Worm (Caenorhabditis elegans) whole organism, midembryonic: ENCODE measurements around the gene C04F6.7.

ENCODE experiments used
- T22C8.4 ChIP-seq: fragments of 200-800 bp; sonication (Bioruptor generic); IDR thresholded peaks from 2 replicates; pipeline ENCODE4 v1.3.6; 2022; ENCODE audit warnings: missing genetic modification characterization, missing compliant biosample characterization
- cog-1 ChIP-seq: sonication (generic microtip); optimal IDR thresholded peaks from 2 replicates; lab custom pipeline; 2016; ENCODE audit warnings: missing genetic modification characterization, missing compliant biosample characterization
- flt-1 ChIP-seq: fragments of 200-800 bp; sonication (Bioruptor generic); IDR thresholded peaks from 2 replicates; pipeline ENCODE4 v1.3.6; 2022; ENCODE audit warnings: missing genetic modification characterization, missing compliant biosample characterization
- klf-2 ChIP-seq: fragments of 200-800 bp; sonication (Bioruptor generic); conservative IDR thresholded peaks from 2 replicates; pipeline ENCODE4 v1.3.6; 2022; ENCODE audit warnings: missing genetic modification reagents, missing genetic modification characterization, missing compliant biosample characterization
- med-1 ChIP-seq: sonication (generic microtip); optimal IDR thresholded peaks from 2 replicates; lab custom pipeline; 2017; ENCODE audit warnings: missing genetic modification characterization, mild to moderate bottlenecking, missing compliant biosample characterization, antibody characterized with exemption, missing genetic modification reagents; ENCODE audit not compliant: insufficient read depth
- ref-1 ChIP-seq: fragments of 200-800 bp; sonication (Bioruptor generic); conservative IDR thresholded peaks from 2 replicates; pipeline ENCODE4 v1.3.6; 2022; ENCODE audit warnings: missing genetic modification reagents, missing genetic modification characterization, missing compliant biosample characterization
- tab-1 ChIP-seq: fragments of 200-800 bp; sonication (Bioruptor generic); IDR thresholded peaks from 2 replicates; pipeline ENCODE4 v1.3.6; 2022; ENCODE audit warnings: missing genetic modification characterization, missing compliant biosample characterization
- ztf-23 ChIP-seq: fragments of 200-800 bp; sonication (Bioruptor generic); IDR thresholded peaks from 2 replicates; pipeline ENCODE4 v1.3.6; 2022; ENCODE audit warnings: missing genetic modification reagents, missing genetic modification characterization, missing compliant biosample characterization
- ztf-29 ChIP-seq: fragments of 200-800 bp; sonication (Bioruptor generic); IDR thresholded peaks from 2 replicates; pipeline ENCODE4 v1.3.6; 2022; ENCODE audit warnings: missing genetic modification reagents, missing genetic modification characterization, missing compliant biosample characterization

C04F6.7 gene

DNA sequence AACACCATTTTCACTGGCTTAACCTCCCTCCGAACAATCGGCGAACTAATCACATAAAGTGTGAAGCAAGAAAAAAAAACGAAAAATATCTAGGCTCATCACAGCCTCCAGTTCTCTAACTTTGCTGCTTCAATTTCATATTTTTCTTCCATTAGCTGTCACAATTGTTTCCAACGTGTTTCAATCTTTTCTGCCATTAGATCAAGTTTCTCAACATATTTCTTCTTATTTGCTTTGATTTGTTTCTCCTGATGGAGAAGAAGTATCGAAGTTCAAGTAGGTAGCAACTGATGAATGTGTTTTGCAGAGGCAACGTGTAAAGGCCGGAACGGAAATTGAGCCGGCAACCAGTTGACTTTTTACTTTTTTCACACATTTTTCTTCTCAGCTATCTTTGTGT is 38.8 kb downstream of the C04F6.7 start, which contains the start of gene ZK563.7:
ZK563.7 (plus strand) TSS at position 301 of the 400 bp plus-strand sequence.
- no peak for TF ChIP-seq cog-1 (tag; lab: Kevin White, UChicago)
- TF ChIP-seq ztf-29 (GFP tag; lab: Robert Waterston, UW) = no peak
- no peak for TF ChIP-seq klf-2 (GFP tag; lab: Robert Waterston, UW)
- TF ChIP-seq flt-1 (GFP tag; lab: Robert Waterston, UW) = no peak
- no peak for TF ChIP-seq ztf-23 (GFP tag; lab: Robert Waterston, UW)
- no peak for TF ChIP-seq ref-1 (GFP tag; lab: Robert Waterston, UW)
- TF ChIP-seq tab-1 (GFP tag; lab: Robert Waterston, UW) = no peak
- no peak for TF ChIP-seq T22C8.4
- no peak for TF ChIP-seq med-1 (GFP tag; lab: Kevin White, UChicago)

- TF ChIP-seq T22C8.4 (no peak), klf-2 (GFP tag; lab: Robert Waterston, UW) (no peak), tab-1 (GFP tag; lab: Robert Waterston, UW) (no peak), ztf-23 (GFP tag; lab: Robert Waterston, UW) (no peak), ztf-29 (GFP tag; lab: Robert Waterston, UW) (no peak)
Observed at ce11 chrX:3379114-3379513, 39.9 kb downstream of the C04F6.7 start, which contains the start of gene sorf-1. Gene sorf-1 (minus strand): TSS chrX:3379248.

ce11 chrX:3375320-3375719 is 43.7 kb downstream of the C04F6.7 start:
- no peak for TF ChIP-seq flt-1 (GFP tag; lab: Robert Waterston, UW)
- no peak for TF ChIP-seq klf-2 (GFP tag; lab: Robert Waterston, UW)
- TF ChIP-seq med-1 (GFP tag; lab: Kevin White, UChicago) = no peak
- no peak for TF ChIP-seq tab-1 (GFP tag; lab: Robert Waterston, UW)
- TF ChIP-seq ztf-23 (GFP tag; lab: Robert Waterston, UW) = no peak
- TF ChIP-seq ref-1 (GFP tag; lab: Robert Waterston, UW) = no peak
- no peak for TF ChIP-seq T22C8.4
- TF ChIP-seq ztf-29 (GFP tag; lab: Robert Waterston, UW) = no peak
- no peak for TF ChIP-seq cog-1 (tag; lab: Kevin White, UChicago)

ce11 chrX:3374642-3375041 is 44.3 kb downstream of the C04F6.7 start, which contains the start of gene clc-3:
Gene clc-3 (minus strand): TSS chrX:3374742.
- no peak for TF ChIP-seq flt-1 (GFP tag; lab: Robert Waterston, UW)
- 0 out of 2 replicates have a peak, but pooled peaks have one; percentile 22 for TF ChIP-seq ztf-23 (GFP tag; lab: Robert Waterston, UW)
- TF ChIP-seq cog-1 (tag; lab: Kevin White, UChicago) = no peak
- no peak for TF ChIP-seq T22C8.4

- TF ChIP-seq klf-2 (GFP tag; lab: Robert Waterston, UW) (peak; percentile 94), flt-1 (GFP tag; lab: Robert Waterston, UW) (peak; percentile 96), cog-1 (tag; lab: Kevin White, UChicago) (peak; percentile 78), ref-1 (GFP tag; lab: Robert Waterston, UW) (peak; percentile 82), T22C8.4 (peak; percentile 95), ztf-23 (GFP tag; lab: Robert Waterston, UW) (peak; percentile 92), tab-1 (GFP tag; lab: Robert Waterston, UW) (peak; percentile 95), ztf-29 (GFP tag; lab: Robert Waterston, UW) (peak; percentile 95), med-1 (GFP tag; lab: Kevin White, UChicago) (peak; percentile 37)
Observed at ce11 chrX:3371264-3371663, 47.7 kb downstream of the C04F6.7 start.

- TF ChIP-seq tab-1 (GFP tag; lab: Robert Waterston, UW) (no peak), flt-1 (GFP tag; lab: Robert Waterston, UW) (no peak), klf-2 (GFP tag; lab: Robert Waterston, UW) (no peak), T22C8.4 (no peak), ztf-29 (GFP tag; lab: Robert Waterston, UW) (no peak), cog-1 (tag; lab: Kevin White, UChicago) (no peak), ref-1 (GFP tag; lab: Robert Waterston, UW) (no peak), ztf-23 (GFP tag; lab: Robert Waterston, UW) (no peak), med-1 (GFP tag; lab: Kevin White, UChicago) (no peak)
Observed at ce11 chrX:3369442-3369841, 49.5 kb downstream of the C04F6.7 start.

DNA sequence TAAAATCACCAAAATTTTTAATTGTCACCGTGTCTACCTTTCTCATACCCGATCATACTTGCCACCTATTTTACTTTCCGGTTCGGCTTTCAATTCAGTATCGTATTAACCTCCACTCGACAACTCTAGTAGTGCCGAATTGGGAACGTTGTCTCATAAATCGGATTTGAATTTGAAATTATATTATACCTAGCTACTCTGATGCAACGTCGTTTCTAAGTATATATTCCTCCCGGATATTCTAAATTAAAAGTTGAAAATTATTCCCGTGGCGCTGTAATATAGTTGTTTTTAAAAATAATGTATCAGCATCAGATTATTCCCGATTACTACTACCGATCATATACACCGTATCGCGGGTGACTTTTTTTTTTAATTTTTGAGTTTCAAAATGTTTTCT is 50.3 kb downstream of the C04F6.7 start, which contains the start of gene ZK563.2:
ZK563.2 (plus strand) TSS at position 301 of the 400 bp plus-strand sequence.
- no peak for TF ChIP-seq klf-2 (GFP tag; lab: Robert Waterston, UW)
- TF ChIP-seq ztf-29 (GFP tag; lab: Robert Waterston, UW) = no peak
- no peak for TF ChIP-seq ztf-23 (GFP tag; lab: Robert Waterston, UW)
- TF ChIP-seq flt-1 (GFP tag; lab: Robert Waterston, UW) = no peak
- TF ChIP-seq tab-1 (GFP tag; lab: Robert Waterston, UW) = no peak
- TF ChIP-seq cog-1 (tag; lab: Kevin White, UChicago) = no peak
- TF ChIP-seq T22C8.4 = no peak
- no peak for TF ChIP-seq ref-1 (GFP tag; lab: Robert Waterston, UW)
- TF ChIP-seq med-1 (GFP tag; lab: Kevin White, UChicago) = no peak

- no peak for TF ChIP-seq klf-2 (GFP tag; lab: Robert Waterston, UW)
- no peak for TF ChIP-seq cog-1 (tag; lab: Kevin White, UChicago)
- no peak for TF ChIP-seq ztf-29 (GFP tag; lab: Robert Waterston, UW)
- TF ChIP-seq flt-1 (GFP tag; lab: Robert Waterston, UW) = no peak
- no peak for TF ChIP-seq ref-1 (GFP tag; lab: Robert Waterston, UW)
- TF ChIP-seq tab-1 (GFP tag; lab: Robert Waterston, UW) = no peak
- no peak for TF ChIP-seq ztf-23 (GFP tag; lab: Robert Waterston, UW)
- TF ChIP-seq T22C8.4 = no peak
- no peak for TF ChIP-seq med-1 (GFP tag; lab: Kevin White, UChicago)
Observed at ce11 chrX:3366782-3367181, 52.2 kb downstream of the C04F6.7 start.
